Worm (Caenorhabditis elegans) whole organism, L4 larva: ENCODE data around the gene F08F1.3.
A peak's percentile ranks its signal among the peaks of the same experiment; 100 is the strongest.

Experiments
- D1046.2 ChIP-seq: fragments of 200-800 bp; sonication (Bioruptor generic); IDR thresholded peaks from 2 replicates; pipeline ENCODE4 v1.3.6; 2022; ENCODE audit warnings: missing genetic modification characterization, missing compliant biosample characterization
- F10B5.3 ChIP-seq: sonication (generic microtip); optimal IDR thresholded peaks from 2 replicates; lab custom pipeline; 2016; ENCODE audit warnings: mild to moderate bottlenecking, missing genetic modification characterization, missing compliant biosample characterization
- F37D6.2 ChIP-seq: sonication (generic microtip); optimal IDR thresholded peaks from 2 replicates; lab custom pipeline; 2016; ENCODE audit warnings: mild to moderate bottlenecking, missing genetic modification characterization, missing compliant biosample characterization
- T20F7.1 ChIP-seq: fragments of 200-800 bp; sonication (Bioruptor generic); optimal IDR thresholded peaks from 2 replicates; lab custom pipeline; 2018; ENCODE audit warnings: mild to moderate bottlenecking, missing genetic modification characterization, missing compliant biosample characterization
- Y75B8A.6 ChIP-seq: fragments of 200-800 bp; sonication (Bioruptor generic); IDR thresholded peaks from 2 replicates; pipeline ENCODE4 v1.3.6; 2022; ENCODE audit warnings: missing genetic modification reagents, missing genetic modification characterization, missing compliant biosample characterization
- ZK337.2 ChIP-seq: fragments of 200-800 bp; sonication (Bioruptor generic); IDR thresholded peaks from 2 replicates; pipeline ENCODE4 v1.3.6; 2022; ENCODE audit warnings: missing genetic modification reagents, missing genetic modification characterization, missing compliant biosample characterization
- aha-1 ChIP-seq: fragments of 150-350 bp; peaks from one replicate; lab custom pipeline; 2014; ENCODE audit warnings: missing biosample characterization, missing genetic modification characterization
- attf-4 ChIP-seq: sonication (generic microtip); optimal IDR thresholded peaks from 3 replicates; lab custom pipeline; 2017; ENCODE audit warnings: missing biosample characterization, missing genetic modification characterization
- ceh-28 ChIP-seq: fragments of 150-350 bp; optimal IDR thresholded peaks from 2 replicates; lab custom pipeline; 2014; ENCODE audit warnings: missing biosample characterization, missing genetic modification reagents, missing genetic modification characterization
- ceh-32 ChIP-seq: sonication (generic microtip); optimal IDR thresholded peaks from 2 replicates; lab custom pipeline; 2016; ENCODE audit warnings: mild to moderate bottlenecking, missing genetic modification characterization, missing compliant biosample characterization; ENCODE audit not compliant: poor library complexity
- ceh-62 ChIP-seq: sonication (generic microtip); optimal IDR thresholded peaks from 2 replicates; lab custom pipeline; 2017; ENCODE audit warnings: missing biosample characterization, missing genetic modification characterization
- ces-1 ChIP-seq: fragments of 150-350 bp; sonication (generic microtip); optimal IDR thresholded peaks from 4 replicates; lab custom pipeline; 2014; ENCODE audit warnings: missing biosample characterization, missing genetic modification reagents, missing genetic modification characterization
- ctbp-1 ChIP-seq: fragments of 200-800 bp; sonication (Bioruptor generic); IDR thresholded peaks from 2 replicates; pipeline ENCODE4 v1.3.6; 2022; ENCODE audit warnings: missing genetic modification reagents, missing genetic modification characterization, missing compliant biosample characterization
- daf-16 ChIP-seq, 3 experiments: sonication (generic microtip); optimal IDR thresholded peaks; 2 replicates each; lab custom pipeline; 2016 to 2017; ENCODE audit warnings: missing genetic modification characterization in 3 of 3, missing genetic modification reagents in 3 of 3, mild to moderate bottlenecking in 2 of 3, missing compliant biosample characterization in 2 of 3, missing biosample characterization in 1 of 3, moderate library complexity in 1 of 3
- daf-8 ChIP-seq: fragments of 200-800 bp; sonication (Bioruptor generic); IDR thresholded peaks from 2 replicates; pipeline ENCODE4 v1.3.6; 2022; ENCODE audit warnings: missing genetic modification characterization, missing compliant biosample characterization
- dmd-6 ChIP-seq: fragments of 200-800 bp; sonication (Bioruptor generic); IDR thresholded peaks from 2 replicates; pipeline ENCODE4 v1.3.6; 2022; ENCODE audit warnings: missing genetic modification reagents, missing genetic modification characterization, missing compliant biosample characterization
- duxl-1 ChIP-seq: sonication (generic microtip); optimal IDR thresholded peaks from 2 replicates; lab custom pipeline; 2016; ENCODE audit warnings: mild to moderate bottlenecking, missing genetic modification characterization, moderate library complexity, missing compliant biosample characterization; ENCODE audit not compliant: poor library complexity
- hif-1 ChIP-seq, 2 experiments: sonication (generic microtip); optimal IDR thresholded peaks; 2 replicates each; lab custom pipeline; 2016 to 2017; ENCODE audit warnings: missing compliant biosample characterization in 2 of 2, missing genetic modification characterization in 2 of 2, missing genetic modification reagents in 2 of 2, missing genotype in 2 of 2, mild to moderate bottlenecking in 1 of 2
- hlh-11 ChIP-seq: fragments of 200-800 bp; sonication (Bioruptor generic); optimal IDR thresholded peaks from 2 replicates; lab custom pipeline; 2018; ENCODE audit warnings: mild to moderate bottlenecking, missing genetic modification characterization, missing compliant biosample characterization
- hlh-30 ChIP-seq: sonication (generic microtip); optimal IDR thresholded peaks from 2 replicates; lab custom pipeline; 2017; ENCODE audit warnings: antibody characterized with exemption, mild to moderate bottlenecking, missing genetic modification characterization, missing compliant biosample characterization; ENCODE audit not compliant: insufficient read depth
- hmg-1.1 ChIP-seq: fragments of 200-800 bp; sonication (Bioruptor generic); IDR thresholded peaks from 2 replicates; pipeline ENCODE4 v1.3.6; 2022; ENCODE audit warnings: missing genetic modification reagents, missing genetic modification characterization, missing compliant biosample characterization
- lin-1 ChIP-seq: fragments of 200-800 bp; sonication (Bioruptor generic); IDR thresholded peaks from 2 replicates; pipeline ENCODE4 v1.3.6; 2022; ENCODE audit warnings: missing genetic modification reagents, missing genetic modification characterization, missing compliant biosample characterization
- lin-39 ChIP-seq: fragments of 150-350 bp; optimal IDR thresholded peaks from 2 replicates; lab custom pipeline; 2014; ENCODE audit warnings: missing biosample characterization, missing genetic modification reagents, missing genetic modification characterization
- lsy-2 ChIP-seq, 2 experiments: fragments of 150-350 bp in 1 of 2; sonication (generic microtip) in 1 of 2; optimal IDR thresholded peaks; 2 replicates each; lab custom pipeline; 2014 to 2017; ENCODE audit warnings: missing biosample characterization in 2 of 2, missing genetic modification characterization in 2 of 2
- mdl-1 ChIP-seq, 2 experiments: fragments of 150-350 bp in 1 of 2; sonication (generic microtip) in 1 of 2; optimal IDR thresholded peaks; 2 replicates each; lab custom pipeline; 2014 to 2017; ENCODE audit warnings: missing biosample characterization in 2 of 2, missing genetic modification characterization in 2 of 2
- mdt-29 ChIP-seq: fragments of 200-800 bp; sonication (Bioruptor generic); IDR thresholded peaks from 2 replicates; pipeline ENCODE4 v1.3.6; 2022; ENCODE audit warnings: missing genetic modification reagents, missing genetic modification characterization, missing compliant biosample characterization
- mep-1 ChIP-seq: fragments of 150-350 bp; sonication (generic microtip); optimal IDR thresholded peaks from 3 replicates; lab custom pipeline; 2014; ENCODE audit warnings: missing biosample characterization, missing genetic modification characterization
- mes-2 ChIP-seq: sonication (generic microtip); optimal IDR thresholded peaks from 2 replicates; lab custom pipeline; 2016; ENCODE audit warnings: missing genotype, mild to moderate bottlenecking, missing genetic modification characterization, missing compliant biosample characterization; ENCODE audit not compliant: poor library complexity, severe bottlenecking
- mxl-2 ChIP-seq: fragments of 200-800 bp; sonication (Bioruptor generic); conservative IDR thresholded peaks from 2 replicates; pipeline ENCODE4 v1.3.6; 2022; ENCODE audit warnings: missing genetic modification reagents, missing genetic modification characterization, missing compliant biosample characterization
- nhr-237 ChIP-seq: sonication (generic microtip); optimal IDR thresholded peaks from 2 replicates; lab custom pipeline; 2017; ENCODE audit warnings: missing biosample characterization, missing genetic modification characterization
- nhr-41 ChIP-seq: fragments of 200-800 bp; sonication (Bioruptor generic); IDR thresholded peaks from 2 replicates; pipeline ENCODE4 v1.3.6; 2022; ENCODE audit warnings: missing genetic modification reagents, missing genetic modification characterization, missing compliant biosample characterization
- sdz-12 ChIP-seq: fragments of 200-800 bp; sonication (Bioruptor generic); optimal IDR thresholded peaks from 2 replicates; lab custom pipeline; 2018; ENCODE audit warnings: mild to moderate bottlenecking, missing genetic modification characterization, missing compliant biosample characterization
- skn-1 ChIP-seq: fragments of 150-350 bp; optimal IDR thresholded peaks from 2 replicates; lab custom pipeline; 2014; ENCODE audit warnings: missing biosample characterization, missing genetic modification characterization
- snpc-1.2 ChIP-seq: fragments of 200-800 bp; sonication (Bioruptor generic); IDR thresholded peaks from 2 replicates; pipeline ENCODE4 v1.3.6; 2022; ENCODE audit warnings: missing genetic modification reagents, missing genetic modification characterization, missing compliant biosample characterization
- snpc-4 ChIP-seq: fragments of 150-350 bp; optimal IDR thresholded peaks from 2 replicates; lab custom pipeline; 2014; ENCODE audit warnings: missing biosample characterization, missing genetic modification characterization
- spr-1 ChIP-seq: sonication (generic microtip); optimal IDR thresholded peaks from 2 replicates; lab custom pipeline; 2016; ENCODE audit warnings: mild to moderate bottlenecking, missing genetic modification characterization, missing compliant biosample characterization
- spr-3 ChIP-seq: fragments of 200-800 bp; sonication (Bioruptor generic); optimal IDR thresholded peaks from 2 replicates; lab custom pipeline; 2018; ENCODE audit warnings: mild to moderate bottlenecking, missing genetic modification characterization, missing compliant biosample characterization
- tag-97 ChIP-seq: fragments of 200-800 bp; sonication (Bioruptor generic); IDR thresholded peaks from 2 replicates; pipeline ENCODE4 v1.3.6; 2022; ENCODE audit warnings: missing genetic modification characterization, missing compliant biosample characterization
- unc-130 ChIP-seq: sonication (generic microtip); optimal IDR thresholded peaks from 2 replicates; lab custom pipeline; 2016; ENCODE audit warnings: missing genetic modification reagents, missing genetic modification characterization, missing compliant biosample characterization
- unc-39 ChIP-seq: sonication (generic microtip); optimal IDR thresholded peaks from 2 replicates; lab custom pipeline; 2017; ENCODE audit warnings: missing biosample characterization, missing genetic modification characterization
- unc-62 ChIP-seq, 3 experiments: fragments of 150-350 bp in 1 of 3; sonication (generic microtip); optimal IDR thresholded peaks in 2 of 3; peaks in 1 of 3; 1 replicate in 1 of 3; 2 replicates in 2 of 3; lab custom pipeline; 2014 to 2017; ENCODE audit warnings: missing biosample characterization in 3 of 3, missing genetic modification characterization in 3 of 3, missing genetic modification reagents in 3 of 3, missing genotype in 1 of 3
- zfp-2 ChIP-seq: sonication (generic microtip); optimal IDR thresholded peaks from 2 replicates; lab custom pipeline; 2016; ENCODE audit warnings: mild to moderate bottlenecking, missing genetic modification characterization, missing compliant biosample characterization
- zip-11 ChIP-seq: fragments of 200-800 bp; sonication (Bioruptor generic); IDR thresholded peaks from 2 replicates; pipeline ENCODE4 v1.3.6; 2022; ENCODE audit warnings: missing genetic modification characterization, missing compliant biosample characterization
- zip-2 ChIP-seq: fragments of 150-350 bp; optimal IDR thresholded peaks from 2 replicates; lab custom pipeline; 2014; ENCODE audit warnings: missing biosample characterization, missing genetic modification characterization
- ztf-11 ChIP-seq: fragments of 150-350 bp; optimal IDR thresholded peaks from 2 replicates; lab custom pipeline; 2014; ENCODE audit warnings: missing biosample characterization, missing genetic modification characterization
- ztf-7 ChIP-seq: fragments of 150-350 bp; optimal IDR thresholded peaks from 2 replicates; lab custom pipeline; 2014; ENCODE audit warnings: missing biosample characterization, missing genetic modification characterization

F08F1.3 gene

ce11 chrX:8394279-8394678 lies 34.4 kb upstream of the F08F1.3 start (continued):
- TF ChIP-seq dmd-6 (GFP tag; lab: Robert Waterston, UW) (no peak), zfp-2 (tag; lab: Kevin White, UChicago) (no peak), mxl-2 (no peak)

ce11 chrX:8404308-8405085 lies 24.1 kb upstream of the F08F1.3 start:
- peak; percentile 98 for TF ChIP-seq ctbp-1 (GFP tag; lab: Robert Waterston, UW)
- no peak for TF ChIP-seq unc-39
- TF ChIP-seq lin-1 (GFP tag; lab: Robert Waterston, UW) = peak; percentile 94
- no peak for TF ChIP-seq daf-8 (GFP tag; lab: Robert Waterston, UW)
- peak; percentile 93 for TF ChIP-seq D1046.2 (GFP tag; lab: Robert Waterston, UW)
- peak; percentile 93 for TF ChIP-seq hlh-11 (tag; lab: Kevin White, UChicago)
- TF ChIP-seq skn-1 (tag; lab: Kevin White, UChicago) = no peak
- peak; percentile 99 for TF ChIP-seq hmg-1.1
- peak; percentile 91 for TF ChIP-seq mdt-29 (GFP tag; lab: Robert Waterston, UW)
- peak; percentile 99 for TF ChIP-seq aha-1 (tag; lab: Kevin White, UChicago)
- TF ChIP-seq F37D6.2 (tag; lab: Kevin White, UChicago) = peak; percentile 87
- peak; percentile 83 for TF ChIP-seq zip-2 (tag; lab: Kevin White, UChicago)
- TF ChIP-seq hif-1 (tag; optimal IDR thresholded peaks at IDR 0.05; lab: Kevin White, UChicago) = peak; percentile 51 to 86
- TF ChIP-seq daf-16 (GFP tag; optimal IDR thresholded peaks at IDR 0.05; lab: Kevin White, UChicago) = peak; percentile 86 to 89
- peak; percentile 86 for TF ChIP-seq daf-16 (tag; optimal IDR thresholded peaks at IDR 0.05; lab: Kevin White, UChicago)
- peak; percentile 82 for TF ChIP-seq F10B5.3 (tag; lab: Kevin White, UChicago)
- peak; percentile 89 for TF ChIP-seq spr-3 (GFP tag; lab: Kevin White, UChicago)
- TF ChIP-seq sdz-12 (GFP tag; lab: Kevin White, UChicago) = peak; percentile 90
- TF ChIP-seq nhr-41 (GFP tag; lab: Robert Waterston, UW) = peak; percentile 89
- peak; percentile 68 for TF ChIP-seq unc-130 (GFP tag; lab: Kevin White, UChicago)
- no peak for TF ChIP-seq attf-4 (tag; lab: Kevin White, UChicago)
- no peak for TF ChIP-seq ceh-28
- TF ChIP-seq mes-2 (tag; lab: Kevin White, UChicago) = peak; percentile 74
- TF ChIP-seq lin-39 (tag; lab: Kevin White, UChicago) = no peak
- peak; percentile 59 for TF ChIP-seq zfp-2 (tag; lab: Kevin White, UChicago)
- no peak for TF ChIP-seq ceh-62 (tag; lab: Kevin White, UChicago)
- TF ChIP-seq ZK337.2 (GFP tag; lab: Robert Waterston, UW) = peak; percentile 90
- TF ChIP-seq zip-11 (GFP tag; lab: Robert Waterston, UW) = peak; percentile 85; the same call in 1 of the 2 replicates
- TF ChIP-seq spr-1 = peak; percentile 87
- TF ChIP-seq ztf-7 (tag; lab: Kevin White, UChicago) = peak; percentile 67
- TF ChIP-seq hlh-30 (tag; lab: Kevin White, UChicago) = peak; percentile 85
- TF ChIP-seq ceh-32 (tag; lab: Kevin White, UChicago) = peak; percentile 82
- peak; percentile 85 to 88 for TF ChIP-seq mdl-1 (tag; optimal IDR thresholded peaks at IDR 0.05; lab: Kevin White, UChicago)
- TF ChIP-seq ces-1 (GFP tag; lab: Kevin White, UChicago) = peak; percentile 72
- TF ChIP-seq mep-1 = peak; percentile 95
- TF ChIP-seq nhr-237 = no peak
- peak; percentile 93 for TF ChIP-seq duxl-1 (tag; lab: Kevin White, UChicago)
- no peak for TF ChIP-seq ztf-11
- peak; percentile 41 to 79 for TF ChIP-seq lsy-2 (tag; optimal IDR thresholded peaks at IDR 0.05; lab: Kevin White, UChicago)
- peak; percentile 95 for TF ChIP-seq snpc-1.2 (GFP tag; lab: Robert Waterston, UW)
- peak in 1 of 2 experiments; percentile 90 for TF ChIP-seq unc-62 (GFP tag; optimal IDR thresholded peaks at IDR 0.05 in 1 of 2; lab: Kevin White, UChicago)
- no peak for TF ChIP-seq unc-62 (tag; optimal IDR thresholded peaks at IDR 0.05; lab: Kevin White, UChicago)
- TF ChIP-seq Y75B8A.6 = peak; percentile 97
- TF ChIP-seq snpc-4 = no peak
- TF ChIP-seq tag-97 (GFP tag; lab: Robert Waterston, UW) = 0 out of 2 replicates have a peak, but pooled peaks have one; percentile 60
- TF ChIP-seq T20F7.1 (GFP tag; lab: Kevin White, UChicago) = peak; percentile 78
